Fruit fly (Drosophila melanogaster) whole organism, embryonic: Measurements from ENCODE around the gene Mtl.

ENCODE experiments used
- Abd-B ChIP-seq: fragments of 200-800 bp; sonication (Bioruptor generic); optimal IDR thresholded peaks from 2 replicates; lab custom pipeline; 2018; ENCODE audit warnings: missing biosample characterization, mild to moderate bottlenecking, missing genetic modification characterization, moderate library complexity
- Ada2b ChIP-seq: fragments of 200-800 bp; sonication (Bioruptor generic); IDR thresholded peaks from 2 replicates; pipeline ENCODE4 v1.3.6; 2022; ENCODE audit warnings: missing biosample characterization, missing genetic modification characterization
- CG10366 ChIP-seq: fragments of 200-800 bp; sonication (Bioruptor generic); IDR thresholded peaks from 2 replicates; pipeline ENCODE4 v1.3.6; 2022; ENCODE audit warnings: missing biosample characterization, missing genetic modification characterization
- CG10979 ChIP-seq: fragments of 200-800 bp; sonication (Bioruptor generic); optimal IDR thresholded peaks from 2 replicates; lab custom pipeline; 2018; ENCODE audit warnings: missing biosample characterization, mild to moderate bottlenecking, missing genetic modification characterization, moderate library complexity
- CG11085 ChIP-seq: fragments of 200-800 bp; sonication (Bioruptor generic); IDR thresholded peaks from 2 replicates; pipeline ENCODE4 v1.3.6; 2022; ENCODE audit warnings: missing biosample characterization, missing genetic modification characterization
- CG11456 ChIP-seq: fragments of 200-800 bp; sonication (Bioruptor generic); IDR thresholded peaks from 3 replicates; pipeline ENCODE4 v1.3.6; 2022; ENCODE audit warnings: missing biosample characterization, missing genetic modification characterization
- CG11504 ChIP-seq: fragments of 200-800 bp; sonication (Bioruptor generic); optimal IDR thresholded peaks from 3 replicates; lab custom pipeline; 2019; ENCODE audit warnings: missing biosample characterization, mild to moderate bottlenecking, missing genetic modification characterization, moderate library complexity
- CG11560 ChIP-seq: fragments of 200-800 bp; sonication (Bioruptor generic); IDR thresholded peaks from 3 replicates; pipeline ENCODE4 v1.3.6; 2022; ENCODE audit warnings: missing biosample characterization, missing genetic modification characterization
- CG14441 ChIP-seq: fragments of 200-800 bp; sonication (Bioruptor generic); IDR thresholded peaks from 2 replicates; pipeline ENCODE4 v1.3.6; 2022; ENCODE audit warnings: missing biosample characterization, missing genetic modification characterization
- CG14710 ChIP-seq: fragments of 200-800 bp; sonication (Bioruptor generic); optimal IDR thresholded peaks from 3 replicates; lab custom pipeline; 2019; ENCODE audit warnings: missing biosample characterization, mild to moderate bottlenecking, missing genetic modification characterization, moderate library complexity
- CG1529 ChIP-seq: fragments of 200-800 bp; sonication (Bioruptor generic); optimal IDR thresholded peaks from 3 replicates; lab custom pipeline; 2018; ENCODE audit warnings: missing biosample characterization, missing genetic modification characterization
- CG15514 ChIP-seq: fragments of 200-800 bp; sonication (Bioruptor generic); optimal IDR thresholded peaks from 3 replicates; lab custom pipeline; 2017; ENCODE audit warnings: missing biosample characterization, missing genetic modification characterization, mild to moderate bottlenecking, moderate library complexity, missing genetic modification reagents
- CG17802 ChIP-seq: fragments of 200-800 bp; sonication (Bioruptor generic); optimal IDR thresholded peaks from 2 replicates; lab custom pipeline; 2018; ENCODE audit warnings: missing biosample characterization, mild to moderate bottlenecking, missing genetic modification characterization, moderate library complexity
- CG17912 ChIP-seq: fragments of 200-800 bp; sonication (Bioruptor generic); optimal IDR thresholded peaks from 2 replicates; lab custom pipeline; 2018; ENCODE audit warnings: missing biosample characterization, mild to moderate bottlenecking, missing genetic modification characterization
- CG18011 ChIP-seq: fragments of 200-800 bp; sonication (Bioruptor generic); optimal IDR thresholded peaks from 2 replicates; lab custom pipeline; 2017; ENCODE audit warnings: missing biosample characterization, missing genetic modification characterization, mild to moderate bottlenecking, moderate library complexity, missing genotype
- CG18619 ChIP-seq: fragments of 200-800 bp; sonication (Bioruptor generic); optimal IDR thresholded peaks from 3 replicates; lab custom pipeline; 2017; ENCODE audit warnings: missing biosample characterization, mild to moderate bottlenecking, missing genetic modification characterization
- CG31388 ChIP-seq: fragments of 200-800 bp; sonication (Bioruptor generic); optimal IDR thresholded peaks from 2 replicates; lab custom pipeline; 2016; ENCODE audit warnings: missing biosample characterization, missing genetic modification characterization
- CG32532 ChIP-seq: fragments of 200-800 bp; sonication (Bioruptor generic); IDR thresholded peaks from 2 replicates; pipeline ENCODE4 v1.3.6; 2022; ENCODE audit warnings: missing biosample characterization, missing genetic modification characterization
- CG3838 ChIP-seq: fragments of 200-800 bp; sonication (Bioruptor generic); optimal IDR thresholded peaks from 3 replicates; lab custom pipeline; 2016; ENCODE audit warnings: missing biosample characterization, missing genetic modification characterization
- CG4328 ChIP-seq: fragments of 200-800 bp; sonication (Bioruptor generic); optimal IDR thresholded peaks from 3 replicates; lab custom pipeline; 2017; ENCODE audit warnings: missing biosample characterization, missing genetic modification reagents, missing genetic modification characterization
- CG4360 ChIP-seq: fragments of 200-800 bp; sonication (Bioruptor generic); IDR thresholded peaks from 2 replicates; pipeline ENCODE4 v1.3.6; 2022; ENCODE audit warnings: missing biosample characterization, missing genetic modification characterization
- CG7556 ChIP-seq: fragments of 200-800 bp; sonication (Bioruptor generic); optimal IDR thresholded peaks from 2 replicates; lab custom pipeline; 2017; ENCODE audit warnings: missing biosample characterization, mild to moderate bottlenecking, missing genetic modification characterization
- CG7745 ChIP-seq: fragments of 200-800 bp; sonication (Bioruptor generic); optimal IDR thresholded peaks from 2 replicates; lab custom pipeline; 2018; ENCODE audit warnings: missing biosample characterization, mild to moderate bottlenecking, missing genetic modification characterization, moderate library complexity
- CG8089 ChIP-seq: fragments of 200-800 bp; sonication (Bioruptor generic); optimal IDR thresholded peaks from 3 replicates; lab custom pipeline; 2016; ENCODE audit warnings: missing biosample characterization, missing genetic modification characterization
- CG9727 ChIP-seq: fragments of 200-800 bp; sonication (Bioruptor generic); optimal IDR thresholded peaks from 3 replicates; lab custom pipeline; 2017; ENCODE audit warnings: missing biosample characterization, mild to moderate bottlenecking, missing genetic modification characterization
- CTCF ChIP-seq: fragments of 200-800 bp; sonication (Bioruptor generic); optimal IDR thresholded peaks from 2 replicates; lab custom pipeline; 2017; ENCODE audit warnings: missing biosample characterization, mild to moderate bottlenecking, missing genetic modification characterization, moderate library complexity
- Dbx ChIP-seq: fragments of 200-800 bp; sonication (Bioruptor generic); IDR thresholded peaks from 3 replicates; pipeline ENCODE4 v1.3.6; 2022; ENCODE audit warnings: missing biosample characterization, missing genetic modification characterization
- Drgx ChIP-seq: fragments of 200-800 bp; sonication (Bioruptor generic); IDR thresholded peaks from 2 replicates; pipeline ENCODE4 v1.3.6; 2022; ENCODE audit warnings: missing biosample characterization, missing genetic modification characterization
- Elba2 ChIP-seq: fragments of 200-800 bp; sonication (Bioruptor generic); optimal IDR thresholded peaks from 3 replicates; lab custom pipeline; 2016; ENCODE audit warnings: missing biosample characterization, missing genetic modification characterization
- Ets97D ChIP-seq: fragments of 200-800 bp; sonication (Bioruptor generic); optimal IDR thresholded peaks from 3 replicates; lab custom pipeline; 2016; ENCODE audit warnings: missing biosample characterization, missing genetic modification characterization
- Hr3 ChIP-seq: fragments of 200-800 bp; sonication (Bioruptor generic); optimal IDR thresholded peaks from 3 replicates; lab custom pipeline; 2016; ENCODE audit warnings: missing biosample characterization, missing genetic modification characterization
- Jarid2 ChIP-seq: fragments of 200-800 bp; sonication (Bioruptor generic); optimal IDR thresholded peaks from 3 replicates; lab custom pipeline; 2017; ENCODE audit warnings: mild to moderate bottlenecking, missing biosample characterization, missing genetic modification reagents, missing genetic modification characterization
- Max ChIP-seq: fragments of 200-800 bp; sonication (Bioruptor generic); optimal IDR thresholded peaks from 2 replicates; lab custom pipeline; 2016; ENCODE audit warnings: missing biosample characterization, mild to moderate bottlenecking, missing genetic modification characterization
- Oaz ChIP-seq: fragments of 200-800 bp; sonication (Bioruptor generic); IDR thresholded peaks from 2 replicates; pipeline ENCODE4 v1.3.6; 2022; ENCODE audit warnings: missing biosample characterization, missing genetic modification characterization
- Poxn ChIP-seq: fragments of 200-800 bp; sonication (Bioruptor generic); IDR thresholded peaks from 2 replicates; pipeline ENCODE4 v1.3.6; 2022; ENCODE audit warnings: missing biosample characterization, missing genetic modification characterization
- Scr ChIP-seq: fragments of 200-800 bp; sonication (Bioruptor generic); IDR thresholded peaks from 2 replicates; pipeline ENCODE4 v1.3.6; 2022; ENCODE audit warnings: missing biosample characterization, missing genetic modification characterization; ENCODE audit not compliant: partially characterized antibody
- bigmax ChIP-seq: fragments of 200-800 bp; sonication (Bioruptor generic); optimal IDR thresholded peaks from 2 replicates; lab custom pipeline; 2018; ENCODE audit warnings: missing biosample characterization, mild to moderate bottlenecking, missing genetic modification characterization
- chn ChIP-seq: fragments of 200-800 bp; sonication (Bioruptor generic); optimal IDR thresholded peaks from 2 replicates; lab custom pipeline; 2016; ENCODE audit warnings: missing biosample characterization, missing genetic modification characterization
- ci ChIP-seq: fragments of 200-800 bp; sonication (Bioruptor generic); IDR thresholded peaks from 3 replicates; pipeline ENCODE4 v1.3.6; 2022; ENCODE audit warnings: missing biosample characterization, missing genetic modification characterization
- croc ChIP-seq: fragments of 200-800 bp; sonication (Bioruptor generic); conservative IDR thresholded peaks from 3 replicates; pipeline ENCODE4 v1.3.6; 2022; ENCODE audit warnings: missing biosample characterization, missing genetic modification characterization
- crol ChIP-seq: fragments of 200-800 bp; sonication (Bioruptor generic); IDR thresholded peaks from 2 replicates; pipeline ENCODE4 v1.3.6; 2022; ENCODE audit warnings: missing biosample characterization, missing genetic modification characterization
- gce ChIP-seq: fragments of 200-800 bp; sonication (Bioruptor generic); IDR thresholded peaks from 3 replicates; pipeline ENCODE4 v1.3.6; 2022; ENCODE audit warnings: missing biosample characterization, missing genetic modification characterization
- grn ChIP-seq: fragments of 200-800 bp; sonication (Bioruptor generic); optimal IDR thresholded peaks from 3 replicates; lab custom pipeline; 2017; ENCODE audit warnings: missing biosample characterization, missing genetic modification characterization
- gsb ChIP-seq: fragments of 200-800 bp; sonication (Bioruptor generic); IDR thresholded peaks from 2 replicates; pipeline ENCODE4 v1.3.6; 2022; ENCODE audit warnings: missing biosample characterization, missing genetic modification characterization
- nerfin-2 ChIP-seq: fragments of 200-800 bp; sonication (Bioruptor generic); IDR thresholded peaks from 2 replicates; pipeline ENCODE4 v1.3.6; 2022; ENCODE audit warnings: missing biosample characterization, missing genetic modification characterization; ENCODE audit not compliant: partially characterized antibody
- otp ChIP-seq: fragments of 200-800 bp; sonication (Bioruptor generic); IDR thresholded peaks from 3 replicates; pipeline ENCODE4, ENCODE4 v1.3.6; 2022; ENCODE audit warnings: missing biosample characterization, missing genetic modification characterization
- p53 ChIP-seq: fragments of 200-800 bp; sonication (Bioruptor generic); optimal IDR thresholded peaks from 2 replicates; lab custom pipeline; 2016; ENCODE audit warnings: missing biosample characterization, missing genetic modification characterization
- prd ChIP-seq, 3 experiments: fragments of >200 bp in 2 of 3; fragments of 200-800 bp in 1 of 3; sonication (Bioruptor generic) in 1 of 3; optimal IDR thresholded peaks in 2 of 3; IDR thresholded peaks in 1 of 3; 2 replicates in 2 of 3; 3 replicates in 1 of 3; pipeline versions ENCODE4 v1.3.6 to Lab custom; 2017 to 2022; ENCODE audit warnings: missing biosample characterization in 1 of 3, missing genetic modification characterization in 1 of 3
- repo ChIP-seq: fragments of 200-800 bp; sonication (Bioruptor generic); optimal IDR thresholded peaks from 2 replicates; lab custom pipeline; 2016; ENCODE audit warnings: missing biosample characterization, missing genetic modification characterization
- salm ChIP-seq: fragments of 200-800 bp; sonication (Bioruptor generic); optimal IDR thresholded peaks from 2 replicates; lab custom pipeline; 2018; ENCODE audit warnings: missing biosample characterization, mild to moderate bottlenecking, missing genetic modification characterization
- sim ChIP-seq: fragments of 200-800 bp; sonication (Bioruptor generic); IDR thresholded peaks from 2 replicates; pipeline ENCODE4 v1.3.6; 2022; ENCODE audit warnings: missing biosample characterization, missing genetic modification characterization
- slp2 ChIP-seq: fragments of 200-800 bp; sonication (Bioruptor generic); optimal IDR thresholded peaks from 2 replicates; lab custom pipeline; 2016; ENCODE audit warnings: missing biosample characterization, missing genetic modification characterization

Mtl gene

dm6 chr3R:27677174-27677726, 41.0 kb downstream of the Mtl start, which contains the start of gene Hsdl2 (continued):
- TF ChIP-seq CG14441 (GFP tag; lab: Robert Waterston, UW), result no peak
- TF ChIP-seq Drgx (GFP tag; lab: Robert Waterston, UW), result peak; percentile 61
- no peak for TF ChIP-seq ci (GFP tag; lab: Robert Waterston, UW)
- peak; percentile 57 for TF ChIP-seq nerfin-2
- no peak for TF ChIP-seq bigmax
- TF ChIP-seq CG3838, result no peak
- TF ChIP-seq repo, result no peak
- no peak for TF ChIP-seq sim (GFP tag; lab: Robert Waterston, UW)
- no peak for TF ChIP-seq CG11560
- TF ChIP-seq Poxn (GFP tag; lab: Robert Waterston, UW), result no peak
- no peak for TF ChIP-seq CG8089 (GFP tag; lab: Kevin White, UChicago)
- no peak for TF ChIP-seq Elba2 (GFP tag; lab: Kevin White, UChicago)
- TF ChIP-seq salm, result no peak
- TF ChIP-seq CG18619 (GFP tag; lab: Kevin White, UChicago), result no peak
- TF ChIP-seq CG7745 (tag; lab: Kevin White, UChicago), result no peak
- no peak for TF ChIP-seq chn (GFP tag; lab: Kevin White, UChicago)
- no peak for TF ChIP-seq gce (GFP tag; lab: Robert Waterston, UW)
- TF ChIP-seq Abd-B (GFP tag; lab: Kevin White, UChicago), result no peak
- no peak for TF ChIP-seq CG4328 (GFP tag; lab: Kevin White, UChicago)
- TF ChIP-seq Scr (GFP tag; lab: Robert Waterston, UW), result peak; percentile 72
- TF ChIP-seq gsb, result no peak
- TF ChIP-seq Ets97D (GFP tag; lab: Kevin White, UChicago), result peak; percentile 33
- 0 out of 3 replicates have a peak, but pooled peaks have one; percentile 45 for TF ChIP-seq CG11456 (GFP tag; lab: Robert Waterston, UW)
- TF ChIP-seq crol (GFP tag; lab: Robert Waterston, UW), result no peak
- TF ChIP-seq CG11504 (tag; lab: Kevin White, UChicago), result no peak
- peak; percentile 4 for TF ChIP-seq CG7556
- peak; percentile 65 for TF ChIP-seq CG32532 (GFP tag; lab: Robert Waterston, UW)
- TF ChIP-seq CG31388 (GFP tag; lab: Kevin White, UChicago), result no peak
- peak; percentile 75 for TF ChIP-seq CG14710 (tag; lab: Kevin White, UChicago)
- no peak for TF ChIP-seq grn (GFP tag; lab: Kevin White, UChicago)
- peak; percentile 34 for TF ChIP-seq Hr3 (GFP tag; lab: Kevin White, UChicago)
- 0 out of 2 replicates have a peak, but pooled peaks have one; percentile 60 for TF ChIP-seq CG11085
- peak; percentile 60 for TF ChIP-seq Ada2b
- TF ChIP-seq prd (optimal IDR thresholded peaks at IDR 0.05; lab: Kevin White, UChicago), result no peak
- TF ChIP-seq prd (GFP tag; IDR thresholded peaks at IDR 0.05; lab: Robert Waterston, UW), result peak; percentile 70
- TF ChIP-seq CG17802 (tag; lab: Kevin White, UChicago), result no peak
- TF ChIP-seq CG4360 (GFP tag; lab: Robert Waterston, UW), result no peak
- TF ChIP-seq croc (GFP tag; lab: Robert Waterston, UW), result no peak
- peak; percentile 74 for TF ChIP-seq CG15514 (GFP tag; lab: Kevin White, UChicago)
- no peak for TF ChIP-seq CG17912 (GFP tag; lab: Kevin White, UChicago)
- TF ChIP-seq CG9727 (GFP tag; lab: Kevin White, UChicago), result peak; percentile 18
- TF ChIP-seq p53 (GFP tag; lab: Kevin White, UChicago), result no peak
- no peak for TF ChIP-seq CG1529 (GFP tag; lab: Kevin White, UChicago)
- TF ChIP-seq Dbx (GFP tag; lab: Robert Waterston, UW), result peak; percentile 64; the same call in 2 of the 3 replicates
- TF ChIP-seq CTCF, result peak; percentile 46
- TF ChIP-seq Jarid2, result no peak
- TF ChIP-seq slp2 (GFP tag; lab: Kevin White, UChicago), result no peak
- no peak for TF ChIP-seq CG10366 (GFP tag; lab: Robert Waterston, UW)
- TF ChIP-seq Oaz (GFP tag; lab: Robert Waterston, UW), result no peak
- TF ChIP-seq CG18011 (GFP tag; lab: Kevin White, UChicago), result no peak
- TF ChIP-seq Max, result peak; percentile 51
- no peak for TF ChIP-seq CG10979 (tag; lab: Kevin White, UChicago)
- TF ChIP-seq otp (GFP tag; lab: Robert Waterston, UW), result no peak
